Worm (Caenorhabditis elegans) whole organism, mixed stage, embryonic: Measurements from ENCODE around the gene srh-287.

Experiments
- bed-3 ChIP-seq: fragments of 200-800 bp; sonication (Bioruptor generic); optimal IDR thresholded peaks from 3 replicates; lab custom pipeline; 2018; ENCODE audit warnings: mild to moderate bottlenecking, missing genetic modification characterization, moderate library complexity, missing compliant biosample characterization
- blmp-1 ChIP-seq: fragments of 150-350 bp; optimal IDR thresholded peaks from 2 replicates; lab custom pipeline; 2014; ENCODE audit warnings: missing biosample characterization, missing genetic modification characterization
- ceh-39 ChIP-seq: fragments of 150-350 bp; optimal IDR thresholded peaks from 2 replicates; lab custom pipeline; 2014; ENCODE audit warnings: missing biosample characterization, missing genetic modification characterization
- ceh-43 ChIP-seq: fragments of 200-800 bp; sonication (Bioruptor generic); optimal IDR thresholded peaks from 2 replicates; lab custom pipeline; 2018; ENCODE audit warnings: mild to moderate bottlenecking, missing genetic modification characterization, moderate library complexity, missing compliant biosample characterization
- ceh-83 ChIP-seq: fragments of 200-800 bp; sonication (Bioruptor generic); optimal IDR thresholded peaks from 2 replicates; lab custom pipeline; 2018; ENCODE audit warnings: mild to moderate bottlenecking, missing genetic modification characterization, missing compliant biosample characterization
- cnd-1 ChIP-seq: fragments of 200-800 bp; sonication (Bioruptor generic); optimal IDR thresholded peaks from 2 replicates; lab custom pipeline; 2018; ENCODE audit warnings: mild to moderate bottlenecking, missing genetic modification characterization, missing compliant biosample characterization
- drap-1 ChIP-seq: fragments of 200-800 bp; sonication (Bioruptor generic); optimal IDR thresholded peaks from 3 replicates; lab custom pipeline; 2018; ENCODE audit warnings: mild to moderate bottlenecking, missing genetic modification characterization, missing compliant biosample characterization
- hlh-1 ChIP-seq: fragments of 150-350 bp; optimal IDR thresholded peaks from 2 replicates; lab custom pipeline; 2014; ENCODE audit warnings: missing biosample characterization, missing genetic modification reagents, missing genetic modification characterization
- lin-32 ChIP-seq: fragments of 200-800 bp; sonication (Bioruptor generic); optimal IDR thresholded peaks from 2 replicates; lab custom pipeline; 2018; ENCODE audit warnings: mild to moderate bottlenecking, missing genetic modification characterization, missing compliant biosample characterization
- lsy-2 ChIP-seq: fragments of 150-350 bp; optimal IDR thresholded peaks from 2 replicates; lab custom pipeline; 2014; ENCODE audit warnings: missing biosample characterization, missing genetic modification characterization
- nhr-12 ChIP-seq: fragments of 150-350 bp; optimal IDR thresholded peaks from 2 replicates; lab custom pipeline; 2014; ENCODE audit warnings: missing biosample characterization, missing genetic modification characterization
- nhr-2 ChIP-seq: fragments of 150-350 bp; optimal IDR thresholded peaks from 2 replicates; lab custom pipeline; 2014; ENCODE audit warnings: missing biosample characterization, missing genetic modification characterization
- nhr-237 ChIP-seq: fragments of 150-350 bp; optimal IDR thresholded peaks from 2 replicates; lab custom pipeline; 2014; ENCODE audit warnings: missing biosample characterization, missing genetic modification characterization
- nhr-28 ChIP-seq: fragments of 150-350 bp; optimal IDR thresholded peaks from 2 replicates; lab custom pipeline; 2014; ENCODE audit warnings: missing biosample characterization, missing genetic modification characterization
- tbx-8 ChIP-seq: fragments of 200-800 bp; sonication (Bioruptor generic); optimal IDR thresholded peaks from 2 replicates; lab custom pipeline; 2018; ENCODE audit warnings: mild to moderate bottlenecking, missing genetic modification characterization, moderate library complexity, missing compliant biosample characterization
- unc-39 ChIP-seq: fragments of 150-350 bp; optimal IDR thresholded peaks from 2 replicates; lab custom pipeline; 2014; ENCODE audit warnings: missing biosample characterization, missing genetic modification characterization
- zip-8 ChIP-seq: fragments of 150-350 bp; optimal IDR thresholded peaks from 2 replicates; lab custom pipeline; 2014; ENCODE audit warnings: missing biosample characterization, missing genetic modification characterization

The srh-287 gene

ce11 chrV:17831350-17831749 is 30.7 kb downstream of the srh-287 start, which contains the start of gene srh-303:
srh-303 (plus strand) TSS chrV:17831650.
- TF ChIP-seq hlh-1 (tag; lab: Kevin White, UChicago): no peak
- TF ChIP-seq ceh-39 (tag; lab: Kevin White, UChicago): no peak
- TF ChIP-seq drap-1 (GFP tag; lab: Kevin White, UChicago): no peak
- TF ChIP-seq unc-39 (tag; lab: Kevin White, UChicago): no peak

ce11 chrV:17844106-17844505 is 43.5 kb downstream of the srh-287 start, which contains the start of gene srh-286:
srh-286 (minus strand) TSS chrV:17844206.
- no peak for TF ChIP-seq ceh-83 (GFP tag; lab: Kevin White, UChicago)
- no peak for TF ChIP-seq blmp-1 (tag; lab: Kevin White, UChicago)
- TF ChIP-seq bed-3 (GFP tag; lab: Kevin White, UChicago): no peak
- TF ChIP-seq unc-39 (tag; lab: Kevin White, UChicago): no peak
- no peak for TF ChIP-seq nhr-2 (tag; lab: Kevin White, UChicago)
- no peak for TF ChIP-seq cnd-1 (tag; lab: Kevin White, UChicago)
- TF ChIP-seq ceh-43 (GFP tag; lab: Kevin White, UChicago): no peak
- no peak for TF ChIP-seq lin-32 (GFP tag; lab: Kevin White, UChicago)
- no peak for TF ChIP-seq lsy-2 (tag; lab: Kevin White, UChicago)
- TF ChIP-seq hlh-1 (tag; lab: Kevin White, UChicago): no peak
- no peak for TF ChIP-seq tbx-8
- TF ChIP-seq nhr-12 (tag; lab: Kevin White, UChicago): no peak
- no peak for TF ChIP-seq nhr-28 (tag; lab: Kevin White, UChicago)
- TF ChIP-seq nhr-237 (tag; lab: Kevin White, UChicago): no peak

- TF ChIP-seq zip-8 (tag; lab: Kevin White, UChicago): peak; percentile 100
- no peak for TF ChIP-seq lsy-2 (tag; lab: Kevin White, UChicago)
Observed at ce11 chrV:17845370-17845967, 44.8 kb downstream of the srh-287 start.
